Worm (Caenorhabditis elegans): ENCODE data around the gene F35C5.1.
A peak's percentile ranks its signal among the peaks of the same experiment; 100 is the strongest.

F35C5.1 gene

ce11 chrII:12928241-12928640 is 47.6 kb downstream of the F35C5.1 start, which contains the start of gene F58G1.3:
F58G1.3 (minus strand) TSS chrII:12928341.
- no peak for TF ChIP-seq ztf-11 (tag; optimal IDR thresholded peaks at IDR 0.05)
- TF ChIP-seq ztf-4 (tag; optimal IDR thresholded peaks at IDR 0.05), result no peak
- no peak for TF ChIP-seq elt-3 (tag; optimal IDR thresholded peaks at IDR 0.05)
- TF ChIP-seq blmp-1 (tag; optimal IDR thresholded peaks at IDR 0.05; ENCODE audit: insufficient read depth), result no peak
- no peak for TF ChIP-seq C34F6.9 (tag; optimal IDR thresholded peaks at IDR 0.05)
- no peak for TF ChIP-seq peb-1 (tag; optimal IDR thresholded peaks at IDR 0.05)
- no peak for TF ChIP-seq nhr-12 (tag; optimal IDR thresholded peaks at IDR 0.05)
- TF ChIP-seq lin-11 (tag; optimal IDR thresholded peaks at IDR 0.05), result no peak
- TF ChIP-seq nhr-21 (tag; optimal IDR thresholded peaks at IDR 0.05), result no peak
- TF ChIP-seq sma-9 (GFP tag; optimal IDR thresholded peaks at IDR 0.05), result no peak
- no peak for TF ChIP-seq sma-9 (tag; optimal IDR thresholded peaks at IDR 0.05)
- no peak for TF ChIP-seq nhr-237 (tag; optimal IDR thresholded peaks at IDR 0.05)
- TF ChIP-seq fos-1 (tag; optimal IDR thresholded peaks at IDR 0.05), result no peak

DNA sequence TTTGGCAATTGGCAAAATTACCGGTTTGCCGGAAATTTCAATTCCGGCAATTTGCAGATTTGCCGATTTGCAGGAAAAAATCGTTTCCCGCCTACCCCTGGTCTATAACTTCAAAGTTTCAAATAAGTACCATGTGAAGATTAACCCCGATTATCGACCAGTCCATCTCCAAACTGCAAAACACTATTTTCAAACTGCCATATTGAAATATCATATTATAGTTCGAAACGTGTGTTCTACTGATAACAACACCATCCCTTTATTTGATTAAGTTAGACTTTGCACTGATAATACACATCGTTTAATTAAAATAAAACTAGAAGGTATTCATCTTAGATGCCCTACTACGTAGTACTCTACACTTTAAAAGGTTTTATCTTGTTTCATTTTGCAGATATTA is 49.5 kb downstream of the F35C5.1 start:
- no peak for TF ChIP-seq nhr-77 (tag; optimal IDR thresholded peaks at IDR 0.05)
- peak; percentile 13 for TF ChIP-seq fos-1 (tag; optimal IDR thresholded peaks at IDR 0.05)
- TF ChIP-seq nhr-129 (tag; optimal IDR thresholded peaks at IDR 0.05), result no peak
- TF ChIP-seq mdl-1 (tag; optimal IDR thresholded peaks at IDR 0.05), result no peak
- TF ChIP-seq mbf-1 (tag; optimal IDR thresholded peaks at IDR 0.05), result no peak

DNA sequence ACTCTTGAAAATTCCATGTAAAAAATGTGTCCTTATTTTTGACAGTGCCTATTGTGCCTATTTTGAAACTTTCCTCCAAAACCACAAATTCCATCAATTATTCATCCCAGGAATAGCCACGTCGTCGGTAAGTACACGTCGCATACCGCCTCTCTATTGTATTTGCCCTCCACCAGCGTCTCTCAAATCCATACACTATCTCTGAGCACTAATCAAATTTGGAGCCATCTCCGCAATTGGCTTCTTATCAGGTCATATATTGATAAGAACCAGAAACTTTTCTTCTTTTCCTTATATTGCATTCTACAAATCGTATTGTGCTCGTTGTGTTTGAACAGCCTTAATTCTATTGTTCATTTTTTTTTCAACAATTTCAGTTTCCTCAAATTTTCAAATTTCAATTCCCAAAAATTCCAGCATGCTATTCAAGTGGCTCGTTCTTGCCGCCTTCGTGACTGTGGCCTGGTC is 50.9 kb downstream of the F35C5.1 start, which contains the start of gene dct-18:
dct-18 (plus strand) TSS at position 418 of the 468 bp plus-strand sequence.
- TF ChIP-seq skn-1 (tag; optimal IDR thresholded peaks at IDR 0.05) (no peak), gmeb-1 (tag; optimal IDR thresholded peaks at IDR 0.05) (no peak), sma-3 (GFP tag; optimal IDR thresholded peaks at IDR 0.05) (no peak), egl-27 (tag; optimal IDR thresholded peaks at IDR 0.05) (no peak), dmd-4 (tag; optimal IDR thresholded peaks at IDR 0.05) (no peak), sma-9 (GFP tag; optimal IDR thresholded peaks at IDR 0.05) (peak; percentile 18), sma-9 (tag; optimal IDR thresholded peaks at IDR 0.05) (no peak), sem-4 (tag; optimal IDR thresholded peaks at IDR 0.05) (no peak), unc-39 (tag; optimal IDR thresholded peaks at IDR 0.05) (no peak), blmp-1 (tag; optimal IDR thresholded peaks at IDR 0.05; ENCODE audit: insufficient read depth) (no peak), zag-1 (tag; optimal IDR thresholded peaks at IDR 0.05) (no peak), ztf-11 (tag; optimal IDR thresholded peaks at IDR 0.05) (no peak), nhr-25 (tag; optimal IDR thresholded peaks at IDR 0.05) (no peak), nhr-23 (tag; optimal IDR thresholded peaks at IDR 0.05) (no peak), mdl-1 (tag; optimal IDR thresholded peaks at IDR 0.05) (no peak), lin-11 (tag; optimal IDR thresholded peaks at IDR 0.05) (no peak), elt-1 (tag; optimal IDR thresholded peaks at IDR 0.05) (no peak), elt-3 (tag; optimal IDR thresholded peaks at IDR 0.05) (no peak), fos-1 (tag; optimal IDR thresholded peaks at IDR 0.05) (peak; percentile 81), alr-1 (tag; optimal IDR thresholded peaks at IDR 0.05) (no peak), crh-2 (tag; optimal IDR thresholded peaks at IDR 0.05) (peak; percentile 85), nhr-6 (tag; optimal IDR thresholded peaks at IDR 0.05) (no peak)

Measured in whole organism, L2 larva.